Comparison of ENCODE assay signal across 6 fruit fly cellular contexts in the genomic region with DNA sequence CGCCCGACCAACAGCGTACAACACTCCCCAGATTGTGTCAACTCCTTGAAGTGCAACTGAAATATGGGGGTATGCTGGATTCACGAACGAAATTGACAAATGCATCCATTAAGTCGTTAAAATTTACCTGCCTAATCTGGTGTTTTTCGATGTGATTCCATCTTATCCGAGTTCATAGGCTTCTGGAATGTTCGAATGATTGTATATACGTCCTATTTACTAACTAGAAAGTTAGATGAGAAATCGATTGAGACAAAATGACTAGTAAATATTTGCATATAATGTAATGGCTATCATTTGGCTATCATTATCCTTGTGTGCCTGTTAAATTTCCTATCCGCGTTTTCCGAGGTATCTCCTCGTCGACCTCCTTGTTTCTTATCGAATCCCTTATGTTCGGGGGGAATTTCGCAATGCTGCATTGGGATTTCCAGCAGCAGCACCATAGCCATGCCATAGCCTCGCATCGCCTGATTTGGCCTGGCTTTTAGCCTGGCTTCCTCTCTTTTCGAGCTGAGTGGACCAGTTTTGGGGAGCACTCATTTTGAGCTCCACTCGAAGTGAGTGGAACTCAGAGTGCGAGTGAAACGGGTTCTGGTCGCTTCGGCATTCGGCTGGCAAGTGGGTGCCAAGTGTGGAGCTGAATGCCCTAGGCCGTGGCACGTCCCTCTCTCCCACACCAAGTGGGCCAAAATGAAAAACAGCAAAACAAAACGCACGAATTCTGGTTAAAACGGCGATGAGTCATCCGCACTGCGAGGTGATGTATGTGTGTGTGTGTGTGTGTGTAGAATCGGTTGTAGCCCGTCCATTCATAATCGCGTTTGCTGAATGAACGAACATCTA.
A peak's percentile ranks its signal among the peaks of the same experiment; 100 is the strongest.
TF ChIP-seq lines count a peak whose summit lies in the region.

No protein-coding gene starts in this region.

- TF ChIP-seq CTCF in whole organism, embryonic (GFP tag; optimal IDR thresholded peaks at IDR 0.05; lab: Kevin White, UChicago), result no peak

TF ChIP-seq in whole organism, 6 proteins besides CTCF, POLR2A, EP300 and RAD21:
- no peak for TF ChIP-seq psq (optimal IDR thresholded peaks at IDR 0.05; lab: Kevin White, UChicago)
- TF ChIP-seq pan (optimal IDR thresholded peaks at IDR 0.05; lab: Kevin White, UChicago), result peak; percentile 93
- no peak for TF ChIP-seq Dll (optimal IDR thresholded peaks at IDR 0.05; lab: Kevin White, UChicago)
- no peak for TF ChIP-seq CG8478 (optimal IDR thresholded peaks at IDR 0.05; lab: Kevin White, UChicago)
- peak in 1 of 2 experiments; percentile 0 for TF ChIP-seq EcR (GFP tag; optimal IDR thresholded peaks at IDR 0.05; lab: Kevin White, UChicago)
- TF ChIP-seq usp (GFP tag; optimal IDR thresholded peaks at IDR 0.05; lab: Kevin White, UChicago), result no peak

TF ChIP-seq in whole organism, adult, 20 proteins besides CTCF, POLR2A, EP300 and RAD21:
- TF ChIP-seq CG14711 (tag; optimal IDR thresholded peaks at IDR 0.05; lab: Kevin White, UChicago) (no peak), cic (GFP tag; optimal IDR thresholded peaks at IDR 0.05; lab: Kevin White, UChicago) (peak; percentile 99)

TF ChIP-seq in whole organism, embryonic, 481 proteins besides CTCF, POLR2A, EP300 and RAD21 (continues in another document):
- TF ChIP-seq tll (GFP tag; optimal IDR thresholded peaks at IDR 0.05; lab: Kevin White, UChicago) (no peak), zen (tag; optimal IDR thresholded peaks at IDR 0.05; lab: Kevin White, UChicago) (no peak), Stat92E (GFP tag; optimal IDR thresholded peaks at IDR 0.05; lab: Kevin White, UChicago) (peak in 1 of 3 experiments; percentile 37), hth (optimal IDR thresholded peaks at IDR 0.05; lab: Kevin White, UChicago) (no peak), insv (GFP tag; optimal IDR thresholded peaks at IDR 0.05; lab: Kevin White, UChicago) (no peak), CkIIα-i1 (GFP tag; IDR thresholded peaks at IDR 0.05; lab: Robert Waterston, UW) (no peak), z (GFP tag; IDR thresholded peaks at IDR 0.05; lab: Robert Waterston, UW) (peak; percentile 98), chinmo (GFP tag; IDR thresholded peaks at IDR 0.05; lab: Robert Waterston, UW; ENCODE audit: partially characterized antibody) (peak; percentile 95; the same call in 3 of the 4 replicates), CG13894 (tag; optimal IDR thresholded peaks at IDR 0.05; lab: Kevin White, UChicago) (peak; percentile 68), gfzf (GFP tag; optimal IDR thresholded peaks at IDR 0.05; lab: Kevin White, UChicago) (no peak), lilli (GFP tag; optimal IDR thresholded peaks at IDR 0.05; lab: Kevin White, UChicago) (no peak), amos (GFP tag; IDR thresholded peaks at IDR 0.05; lab: Robert Waterston, UW; ENCODE audit: partially characterized antibody) (peak; percentile 34; the same call in 1 of the 2 replicates), bigmax (GFP tag; optimal IDR thresholded peaks at IDR 0.05; lab: Kevin White, UChicago) (no peak), Deaf1 (tag; optimal IDR thresholded peaks at IDR 0.05; lab: Kevin White, UChicago) (peak; percentile 54), CG9437 (GFP tag; optimal IDR thresholded peaks at IDR 0.05; lab: Kevin White, UChicago) (no peak), CG15011 (GFP tag; optimal IDR thresholded peaks at IDR 0.05; lab: Kevin White, UChicago) (no peak), kay (GFP tag; optimal IDR thresholded peaks at IDR 0.05; lab: Kevin White, UChicago) (peak; percentile 96), gem (tag; optimal IDR thresholded peaks at IDR 0.05; lab: Kevin White, UChicago) (no peak)

TF ChIP-seq in whole organism, prepupa, 60 proteins besides CTCF, POLR2A, EP300 and RAD21 (continues in another document):
- TF ChIP-seq net (GFP tag; optimal IDR thresholded peaks at IDR 0.05; lab: Kevin White, UChicago), result peak; percentile 10
- peak; percentile 57 for TF ChIP-seq fd59A (GFP tag; optimal IDR thresholded peaks at IDR 0.05; lab: Kevin White, UChicago)
- peak; percentile 63 for TF ChIP-seq pdm3 (GFP tag; optimal IDR thresholded peaks at IDR 0.05; lab: Kevin White, UChicago)
- peak; percentile 42 for TF ChIP-seq CG7368 (GFP tag; optimal IDR thresholded peaks at IDR 0.05; lab: Kevin White, UChicago)
- peak; percentile 83 for TF ChIP-seq svp (GFP tag; lab: Kevin White, UChicago)
- peak; percentile 23 for TF ChIP-seq Sox15 (GFP tag; optimal IDR thresholded peaks at IDR 0.05; lab: Kevin White, UChicago)
- peak in 1 of 2 experiments; percentile 26 for TF ChIP-seq salr (GFP tag; optimal IDR thresholded peaks at IDR 0.05; lab: Kevin White, UChicago)
- TF ChIP-seq acj6 (GFP tag; optimal IDR thresholded peaks at IDR 0.05; lab: Kevin White, UChicago), result peak; percentile 50
- no peak for TF ChIP-seq Gug (GFP tag; IDR thresholded peaks at IDR 0.05; lab: Robert Waterston, UW)
- peak; percentile 45 for TF ChIP-seq CG6792 (GFP tag; optimal IDR thresholded peaks at IDR 0.05; lab: Kevin White, UChicago)
- peak; percentile 36 for TF ChIP-seq Blimp-1 (GFP tag; optimal IDR thresholded peaks at IDR 0.05; lab: Kevin White, UChicago)
- no peak for TF ChIP-seq Hr38 (GFP tag; optimal IDR thresholded peaks at IDR 0.05; lab: Kevin White, UChicago)
- TF ChIP-seq Sox14 (GFP tag; optimal IDR thresholded peaks at IDR 0.05; lab: Kevin White, UChicago), result peak; percentile 69
- no peak for TF ChIP-seq CG6276 (GFP tag; optimal IDR thresholded peaks at IDR 0.05; lab: Kevin White, UChicago)
- peak; percentile 42 for TF ChIP-seq CG32006 (GFP tag; optimal IDR thresholded peaks at IDR 0.05; lab: Kevin White, UChicago)
- TF ChIP-seq OdsH (GFP tag; optimal IDR thresholded peaks at IDR 0.05; lab: Kevin White, UChicago), result peak; percentile 64
- no peak; the same call in 2 of the 3 replicates for TF ChIP-seq eg (GFP tag; IDR thresholded peaks at IDR 0.05; lab: Robert Waterston, UW)
- peak; percentile 60 for TF ChIP-seq Sox102F (GFP tag; optimal IDR thresholded peaks at IDR 0.05; lab: Kevin White, UChicago)

TF ChIP-seq in whole organism, pupa, 21 proteins besides CTCF, POLR2A, EP300 and RAD21 (continues in another document):
- TF ChIP-seq CG9948 (tag; optimal IDR thresholded peaks at IDR 0.05; lab: Kevin White, UChicago), result peak; percentile 56
- peak; percentile 33; the same call in 1 of the 2 replicates for TF ChIP-seq CG12605 (GFP tag; IDR thresholded peaks at IDR 0.05; lab: Robert Waterston, UW)
- TF ChIP-seq rn (GFP tag; IDR thresholded peaks at IDR 0.05; lab: Robert Waterston, UW), result no peak
- TF ChIP-seq EcR (GFP tag; optimal IDR thresholded peaks at IDR 0.05; lab: Kevin White, UChicago), result peak; percentile 68
- TF ChIP-seq CG8301 (tag; optimal IDR thresholded peaks at IDR 0.05; lab: Kevin White, UChicago), result peak; percentile 19
- TF ChIP-seq Pif1B (GFP tag; optimal IDR thresholded peaks at IDR 0.05; lab: Kevin White, UChicago), result peak; percentile 22
- TF ChIP-seq Ets98B (GFP tag; IDR thresholded peaks at IDR 0.05; lab: Robert Waterston, UW), result no peak; the same call in 1 of the 2 replicates
- TF ChIP-seq Pif1A (GFP tag; optimal IDR thresholded peaks at IDR 0.05; lab: Kevin White, UChicago), result peak; percentile 62
- TF ChIP-seq CG13204 (GFP tag; optimal IDR thresholded peaks at IDR 0.05; lab: Kevin White, UChicago), result peak; percentile 26
- 0 out of 3 replicates have a peak, but pooled peaks have one; percentile 8 for TF ChIP-seq CG4496 (GFP tag; IDR thresholded peaks at IDR 0.05; lab: Robert Waterston, UW)
- TF ChIP-seq CG10348 (GFP tag; IDR thresholded peaks at IDR 0.05; lab: Robert Waterston, UW), result no peak
- TF ChIP-seq D1 (tag; optimal IDR thresholded peaks at IDR 0.05; lab: Kevin White, UChicago), result no peak
- TF ChIP-seq CG32121 (GFP tag; IDR thresholded peaks at IDR 0.05; lab: Robert Waterston, UW), result no peak
- no peak for TF ChIP-seq gl (tag; optimal IDR thresholded peaks at IDR 0.05; lab: Kevin White, UChicago)
- TF ChIP-seq fd96Ca (GFP tag; IDR thresholded peaks at IDR 0.05; lab: Robert Waterston, UW), result 0 out of 3 replicates have a peak, but pooled peaks have one; percentile 32
- peak; percentile 60 for TF ChIP-seq Snoo (tag; optimal IDR thresholded peaks at IDR 0.05; lab: Kevin White, UChicago)
- TF ChIP-seq CG34367 (tag; optimal IDR thresholded peaks at IDR 0.05; lab: Kevin White, UChicago), result peak; percentile 39
- peak; percentile 66 for TF ChIP-seq CG8159 (tag; optimal IDR thresholded peaks at IDR 0.05; lab: Kevin White, UChicago)
- TF ChIP-seq CG14655 (GFP tag; optimal IDR thresholded peaks at IDR 0.05; lab: Kevin White, UChicago), result peak; percentile 39
- TF ChIP-seq CG15710 (tag; optimal IDR thresholded peaks at IDR 0.05; lab: Kevin White, UChicago), result peak; percentile 50

TF ChIP-seq in whole organism, wandering third instar larva, 38 proteins besides CTCF, POLR2A, EP300 and RAD21 (continues in another document):
- TF ChIP-seq dmrt93B (GFP tag; optimal IDR thresholded peaks at IDR 0.05; lab: Kevin White, UChicago), result peak; percentile 14
- TF ChIP-seq Jra (GFP tag; optimal IDR thresholded peaks at IDR 0.05; lab: Kevin White, UChicago), result peak; percentile 49
- no peak for TF ChIP-seq Vsx2 (GFP tag; optimal IDR thresholded peaks at IDR 0.05; lab: Kevin White, UChicago; ENCODE audit: partially characterized antibody)
- TF ChIP-seq brk (GFP tag; optimal IDR thresholded peaks at IDR 0.05; lab: Kevin White, UChicago), result peak; percentile 0
- peak in 1 of 2 experiments; percentile 45 for TF ChIP-seq foxo (GFP tag; optimal IDR thresholded peaks at IDR 0.05; lab: Kevin White, UChicago)
- TF ChIP-seq Dif (GFP tag; optimal IDR thresholded peaks at IDR 0.05; lab: Kevin White, UChicago; ENCODE audit: partially characterized antibody), result no peak
- no peak for TF ChIP-seq N (GFP tag; optimal IDR thresholded peaks at IDR 0.05; lab: Kevin White, UChicago)
- TF ChIP-seq psq (GFP tag; optimal IDR thresholded peaks at IDR 0.05; lab: Kevin White, UChicago), result peak; percentile 34
- TF ChIP-seq rgr (GFP tag; optimal IDR thresholded peaks at IDR 0.05; lab: Kevin White, UChicago), result peak; percentile 41
- TF ChIP-seq jim (GFP tag; optimal IDR thresholded peaks at IDR 0.05; lab: Kevin White, UChicago), result no peak
- peak; percentile 33 for TF ChIP-seq h (GFP tag; optimal IDR thresholded peaks at IDR 0.05; lab: Kevin White, UChicago)
- no peak for TF ChIP-seq GATAd (GFP tag; optimal IDR thresholded peaks at IDR 0.05; lab: Kevin White, UChicago)
- TF ChIP-seq OdsH (GFP tag; optimal IDR thresholded peaks at IDR 0.05; lab: Kevin White, UChicago), result peak; percentile 29
- no peak for TF ChIP-seq CG9705 (GFP tag; optimal IDR thresholded peaks at IDR 0.05; lab: Kevin White, UChicago)
- TF ChIP-seq Dfd (GFP tag; optimal IDR thresholded peaks at IDR 0.05; lab: Kevin White, UChicago), result peak; percentile 57
- peak; percentile 53 for TF ChIP-seq br (GFP tag; optimal IDR thresholded peaks at IDR 0.05; lab: Kevin White, UChicago)
- no peak for TF ChIP-seq dsf (GFP tag; optimal IDR thresholded peaks at IDR 0.05; lab: Kevin White, UChicago; ENCODE audit: borderline replicate concordance)
- TF ChIP-seq Myc (optimal IDR thresholded peaks at IDR 0.05; lab: Kevin White, UChicago), result no peak
- TF ChIP-seq Hnf4 (GFP tag; optimal IDR thresholded peaks at IDR 0.05; lab: Kevin White, UChicago), result no peak
- no peak for TF ChIP-seq lola (GFP tag; optimal IDR thresholded peaks at IDR 0.05; lab: Kevin White, UChicago)
- TF ChIP-seq tai (GFP tag; optimal IDR thresholded peaks at IDR 0.05; lab: Kevin White, UChicago), result no peak
- no peak for TF ChIP-seq dl (GFP tag; optimal IDR thresholded peaks at IDR 0.05; lab: Kevin White, UChicago; ENCODE audit: insufficient read depth in 1 of 2, partially characterized antibody in 2 of 2)
